Worm (Caenorhabditis elegans): ENCODE measurements around the gene idpp-6.

The idpp-6 gene

DNA sequence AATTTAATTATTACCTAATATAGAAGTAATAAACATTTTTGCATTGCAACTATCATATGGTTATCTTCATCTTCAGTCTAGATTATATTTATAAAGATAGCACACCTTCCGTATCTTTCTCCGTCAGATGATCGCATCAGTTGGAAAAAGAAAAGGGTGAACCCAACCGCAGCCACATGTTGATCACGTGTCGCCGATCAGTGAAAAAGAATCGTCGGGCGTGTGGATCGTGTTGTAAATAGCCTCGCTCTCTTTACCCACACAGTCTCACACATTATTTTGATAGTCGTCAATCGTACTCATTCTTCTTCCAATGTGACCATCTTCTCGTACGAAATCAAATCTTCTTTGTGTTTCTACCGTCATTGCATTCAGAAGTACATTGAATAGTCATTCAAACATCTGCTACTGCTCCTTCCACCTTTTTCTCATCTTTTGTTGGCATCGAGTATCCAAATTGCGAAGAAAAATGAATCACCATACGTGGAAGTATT, 39.1 kb upstream of the idpp-6 start:
- TF ChIP-seq mab-5 (tag; optimal IDR thresholded peaks at IDR 0.05), result no peak
- TF ChIP-seq cnd-1 (tag; optimal IDR thresholded peaks at IDR 0.05), result no peak
- TF ChIP-seq nhr-76 (tag; optimal IDR thresholded peaks at IDR 0.05), result no peak
- no peak for TF ChIP-seq zip-8 (tag; optimal IDR thresholded peaks at IDR 0.05)
- peak; percentile 58 for TF ChIP-seq ham-2 (GFP tag; optimal IDR thresholded peaks at IDR 0.05)
- TF ChIP-seq ceh-39 (tag; optimal IDR thresholded peaks at IDR 0.05), result no peak
- no peak for TF ChIP-seq nhr-12 (tag; optimal IDR thresholded peaks at IDR 0.05)
- TF ChIP-seq lin-13 (tag; optimal IDR thresholded peaks at IDR 0.05), result no peak
- peak; percentile 36 for TF ChIP-seq nhr-237 (tag; optimal IDR thresholded peaks at IDR 0.05)
- no peak for TF ChIP-seq M03D4.4 (tag; optimal IDR thresholded peaks at IDR 0.05)
- peak; percentile 17 for TF ChIP-seq tbx-8 (GFP tag; optimal IDR thresholded peaks at IDR 0.05)
- TF ChIP-seq unc-39 (tag; optimal IDR thresholded peaks at IDR 0.05), result no peak
- peak; percentile 98 for TF ChIP-seq elt-1 (tag; optimal IDR thresholded peaks at IDR 0.05; ENCODE audit: borderline replicate concordance, insufficient read depth)
- no peak for TF ChIP-seq nhr-28 (tag; optimal IDR thresholded peaks at IDR 0.05)
- TF ChIP-seq unc-120 (tag; optimal IDR thresholded peaks at IDR 0.05; ENCODE audit: poor library complexity, severe bottlenecking), result peak; percentile 35
- no peak for TF ChIP-seq blmp-1 (tag; optimal IDR thresholded peaks at IDR 0.05)
- TF ChIP-seq mep-1 (tag; optimal IDR thresholded peaks at IDR 0.05), result peak; percentile 39
- peak; percentile 42 for TF ChIP-seq pha-4 (tag; optimal IDR thresholded peaks at IDR 0.05)
- no peak for TF ChIP-seq mls-2 (tag; optimal IDR thresholded peaks at IDR 0.05)
- no peak for TF ChIP-seq ceh-43 (GFP tag; optimal IDR thresholded peaks at IDR 0.05)
- TF ChIP-seq ces-1 (GFP tag; optimal IDR thresholded peaks at IDR 0.05), result no peak
- TF ChIP-seq snpc-4 (tag; optimal IDR thresholded peaks at IDR 0.05), result no peak
- no peak for TF ChIP-seq bed-3 (GFP tag; optimal IDR thresholded peaks at IDR 0.05)
- TF ChIP-seq sptf-1 (tag; optimal IDR thresholded peaks at IDR 0.05), result no peak
- TF ChIP-seq lin-32 (GFP tag; optimal IDR thresholded peaks at IDR 0.05), result no peak
- peak; percentile 10 for TF ChIP-seq lsy-2 (tag; optimal IDR thresholded peaks at IDR 0.05)
- no peak for TF ChIP-seq nhr-2 (tag; optimal IDR thresholded peaks at IDR 0.05)
- peak; percentile 82 for TF ChIP-seq unc-62 (GFP tag; optimal IDR thresholded peaks at IDR 0.05)
- peak; percentile 23 for TF ChIP-seq ceh-83 (GFP tag; optimal IDR thresholded peaks at IDR 0.05)
- TF ChIP-seq sem-2 (GFP tag; optimal IDR thresholded peaks at IDR 0.05), result no peak
- TF ChIP-seq drap-1 (GFP tag; optimal IDR thresholded peaks at IDR 0.05), result no peak
- peak; percentile 89 for TF ChIP-seq elt-3 (tag; optimal IDR thresholded peaks at IDR 0.05)
- TF ChIP-seq hlh-1 (tag; optimal IDR thresholded peaks at IDR 0.05), result peak; percentile 45

ce11 chrX:6744537-6744936, 38.4 kb upstream of the idpp-6 start:
- no peak for TF ChIP-seq ceh-43 (GFP tag; optimal IDR thresholded peaks at IDR 0.05)
- TF ChIP-seq ceh-83 (GFP tag; optimal IDR thresholded peaks at IDR 0.05), result no peak
- TF ChIP-seq tbx-8 (GFP tag; optimal IDR thresholded peaks at IDR 0.05), result no peak
- TF ChIP-seq pha-4 (tag; optimal IDR thresholded peaks at IDR 0.05), result no peak
- no peak for TF ChIP-seq lin-13 (tag; optimal IDR thresholded peaks at IDR 0.05)
- TF ChIP-seq ztf-11 (tag; optimal IDR thresholded peaks at IDR 0.05), result no peak
- TF ChIP-seq cnd-1 (tag; optimal IDR thresholded peaks at IDR 0.05), result no peak
- no peak for TF ChIP-seq flh-1 (GFP tag; optimal IDR thresholded peaks at IDR 0.05)
- TF ChIP-seq mab-5 (tag; optimal IDR thresholded peaks at IDR 0.05), result no peak
- TF ChIP-seq ham-2 (GFP tag; optimal IDR thresholded peaks at IDR 0.05), result no peak
- no peak for TF ChIP-seq ceh-39 (tag; optimal IDR thresholded peaks at IDR 0.05)
- TF ChIP-seq ces-1 (GFP tag; optimal IDR thresholded peaks at IDR 0.05), result no peak

ce11 chrX:6744978-6745377, 38.0 kb upstream of the idpp-6 start:
- TF ChIP-seq ceh-83 (GFP tag; optimal IDR thresholded peaks at IDR 0.05), result no peak
- TF ChIP-seq ces-1 (GFP tag; optimal IDR thresholded peaks at IDR 0.05), result peak; percentile 1

DNA sequence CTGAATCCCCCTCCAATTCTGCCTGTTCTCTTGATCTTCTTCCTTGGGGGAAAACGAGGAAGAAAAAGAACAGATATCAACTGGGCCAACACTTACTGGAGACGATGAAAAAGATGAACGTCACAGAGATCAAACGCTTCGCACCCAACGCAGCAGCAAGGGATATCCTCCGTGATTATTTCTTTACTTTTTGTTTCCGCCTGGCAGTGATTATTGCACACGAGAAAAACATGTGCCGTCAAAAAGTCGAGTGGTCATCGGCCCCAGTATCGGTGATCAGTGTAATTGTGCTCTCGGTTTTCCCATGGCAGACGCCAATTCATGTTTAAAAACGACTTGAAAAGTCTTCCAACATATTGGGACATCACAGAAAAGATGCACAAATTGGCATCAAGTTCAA, 37.4 kb upstream of the idpp-6 start:
- TF ChIP-seq cnd-1 (tag; optimal IDR thresholded peaks at IDR 0.05), result no peak
- no peak for TF ChIP-seq sptf-1 (tag; optimal IDR thresholded peaks at IDR 0.05)
- no peak for TF ChIP-seq mab-5 (tag; optimal IDR thresholded peaks at IDR 0.05)
- TF ChIP-seq pha-4 (tag; optimal IDR thresholded peaks at IDR 0.05), result no peak
